Fruit fly (Drosophila melanogaster) whole organism, wandering third instar larva: ENCODE results near the gene CG42654.

Source experiments
- Hr78 ChIP-seq: fragments of >200 bp; optimal IDR thresholded peaks from 2 replicates; lab custom pipeline; 2017; ENCODE audit warnings: missing biosample characterization, missing genetic modification characterization
- dsf ChIP-seq: sonication (Bioruptor generic); optimal IDR thresholded peaks from 2 replicates; lab custom pipeline; 2016; ENCODE audit warnings: missing biosample characterization, missing genetic modification characterization, borderline replicate concordance
- h ChIP-seq: fragments of 200-800 bp; sonication (Bioruptor generic); optimal IDR thresholded peaks from 3 replicates; lab custom pipeline; 2016; ENCODE audit warnings: missing biosample characterization, mild to moderate bottlenecking, missing genetic modification characterization

DNA sequence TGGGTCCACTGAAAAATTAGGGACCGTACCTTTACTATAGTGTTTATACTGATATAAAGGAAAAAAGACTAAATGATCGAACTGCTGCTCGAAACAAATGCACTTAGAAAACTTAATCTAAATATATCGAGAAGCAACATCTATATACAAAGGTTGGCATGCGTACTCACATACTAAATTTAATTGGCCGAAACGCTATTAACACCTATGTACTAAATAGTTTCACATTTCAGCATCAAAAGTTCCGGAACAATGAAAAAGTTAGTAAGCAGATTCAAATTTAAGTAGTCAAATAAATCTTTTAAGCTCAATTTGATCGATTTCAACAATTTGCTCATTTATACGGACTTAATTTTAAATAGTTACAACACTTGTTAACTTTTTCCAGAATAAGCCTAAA is 36.8 kb upstream of the CG42654 start, which contains the start of gene fln:
- no peak for TF ChIP-seq Hr78 (GFP tag; lab: Kevin White, UChicago)
- no peak for TF ChIP-seq dsf (GFP tag; lab: Kevin White, UChicago)
- TF ChIP-seq h (GFP tag; lab: Kevin White, UChicago), result no peak
